Fruit fly (Drosophila melanogaster) whole organism: ENCODE data around the gene CG13639.

Source experiments
- CG8478 ChIP-seq: fragments of >200 bp; optimal IDR thresholded peaks from 2 replicates; lab custom pipeline; 2018; ENCODE audit warnings: inconsistent platforms
- Dll ChIP-seq: fragments of >200 bp; optimal IDR thresholded peaks from 2 replicates; lab custom pipeline; 2017
- pan ChIP-seq: fragments of >200 bp; optimal IDR thresholded peaks from 2 replicates; lab custom pipeline; 2017
- psq ChIP-seq: fragments of >200 bp; optimal IDR thresholded peaks from 2 replicates; lab custom pipeline; 2017

DNA sequence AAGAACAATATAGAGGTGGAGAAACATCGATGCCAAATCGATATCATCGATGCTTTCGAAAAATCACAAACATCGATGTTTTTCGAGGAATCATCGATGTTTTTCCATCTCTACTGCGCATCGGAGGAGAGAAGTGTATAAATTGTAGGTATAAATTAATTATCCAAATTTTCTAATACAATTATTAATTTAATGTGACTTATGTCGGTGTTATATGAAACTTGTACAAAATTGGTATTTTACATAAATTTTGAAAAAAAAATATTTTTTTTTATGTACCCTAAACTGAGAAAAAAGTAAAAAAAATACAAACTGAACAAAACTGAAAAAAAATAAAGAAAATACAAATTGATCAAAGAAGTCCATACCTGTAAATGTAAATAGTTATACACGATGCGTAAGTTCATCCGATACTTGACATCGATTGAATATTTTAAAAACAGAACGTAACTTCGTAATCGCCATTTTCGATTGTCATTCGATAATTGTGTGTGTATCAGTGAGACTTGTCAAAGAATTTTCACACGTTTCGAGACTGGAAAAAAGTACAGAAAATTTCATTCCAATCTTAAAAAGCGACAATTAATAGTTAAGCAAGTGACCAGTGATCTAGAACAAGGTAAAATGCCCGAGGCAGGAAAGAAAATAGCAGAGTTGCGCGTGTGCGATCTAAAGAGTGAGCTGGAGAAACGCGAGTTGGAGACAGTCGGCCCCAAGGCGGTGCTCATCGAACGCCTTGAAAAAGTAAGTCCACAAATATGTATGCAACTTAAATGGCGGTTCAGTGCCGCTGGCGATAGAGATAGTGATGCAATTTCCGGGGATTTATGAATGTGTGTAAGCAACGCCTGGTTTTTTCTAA is 42.9 kb downstream of the CG13639 start, which contains the start of the genes CG5808 and Saf-B:
- no peak for TF ChIP-seq psq
- no peak for TF ChIP-seq CG8478 (lab: Kevin White, UChicago)
- TF ChIP-seq pan (lab: Kevin White, UChicago): no peak
- TF ChIP-seq Dll (lab: Kevin White, UChicago): no peak
